Worm (Caenorhabditis elegans) whole organism, L3 larva: ENCODE data around the gene C17A2.7.
A peak's percentile ranks its signal among the peaks of the same experiment; 100 is the strongest.

Source experiments
- R02D3.7 ChIP-seq: fragments of 150-350 bp; optimal IDR thresholded peaks from 2 replicates; lab custom pipeline; 2014; ENCODE audit warnings: missing biosample characterization, missing genetic modification characterization
- ZK546.5 ChIP-seq: sonication (generic microtip); optimal IDR thresholded peaks from 2 replicates; lab custom pipeline; 2017; ENCODE audit warnings: missing biosample characterization, missing genetic modification characterization
- aly-2 ChIP-seq: fragments of 150-350 bp; optimal IDR thresholded peaks from 2 replicates; lab custom pipeline; 2014; ENCODE audit warnings: missing biosample characterization, missing genetic modification characterization
- ama-1 ChIP-seq: fragments of 150-350 bp; optimal IDR thresholded peaks from 2 replicates; lab custom pipeline; 2018
- ceh-16 ChIP-seq: sonication (generic microtip); optimal IDR thresholded peaks from 2 replicates; lab custom pipeline; 2017; ENCODE audit warnings: missing biosample characterization, missing genetic modification characterization
- ceh-28 ChIP-seq: fragments of 150-350 bp; optimal IDR thresholded peaks from 2 replicates; lab custom pipeline; 2014; ENCODE audit warnings: missing biosample characterization, missing genetic modification reagents, missing genetic modification characterization
- ceh-82 ChIP-seq: fragments of 150-350 bp; optimal IDR thresholded peaks from 2 replicates; lab custom pipeline; 2014; ENCODE audit warnings: missing biosample characterization, missing genetic modification characterization
- ceh-9 ChIP-seq: sonication (generic microtip); optimal IDR thresholded peaks from 2 replicates; lab custom pipeline; 2018; ENCODE audit warnings: missing biosample characterization, missing genetic modification characterization
- daf-12 ChIP-seq: fragments of 150-350 bp; optimal IDR thresholded peaks from 2 replicates; lab custom pipeline; 2014; ENCODE audit warnings: missing biosample characterization, missing genetic modification reagents, missing genetic modification characterization
- egl-27 ChIP-seq: sonication (generic microtip); optimal IDR thresholded peaks from 4 replicates; lab custom pipeline; 2017; ENCODE audit warnings: missing biosample characterization, missing genetic modification reagents, missing genetic modification characterization
- egl-5 ChIP-seq: fragments of 150-350 bp; optimal IDR thresholded peaks from 2 replicates; lab custom pipeline; 2017; ENCODE audit warnings: missing biosample characterization, missing genetic modification reagents, missing genetic modification characterization, inconsistent platforms
- elt-1 ChIP-seq: fragments of 150-350 bp; optimal IDR thresholded peaks from 2 replicates; lab custom pipeline; 2014; ENCODE audit warnings: missing biosample characterization, missing genetic modification characterization
- elt-2 ChIP-seq: sonication (generic microtip); optimal IDR thresholded peaks from 2 replicates; lab custom pipeline; 2016; ENCODE audit warnings: missing genetic modification reagents, mild to moderate bottlenecking, missing genetic modification characterization, missing compliant biosample characterization
- elt-3 ChIP-seq, 3 experiments: fragments of 150-350 bp in 1 of 3; sonication (generic microtip) in 2 of 3; optimal IDR thresholded peaks; 2 replicates in 2 of 3; 4 replicates in 1 of 3; lab custom pipeline; 2014 to 2017; ENCODE audit warnings: missing biosample characterization in 3 of 3, missing genetic modification characterization in 3 of 3
- eor-1 ChIP-seq, 2 experiments: fragments of 150-350 bp; optimal IDR thresholded peaks; 2 replicates each; lab custom pipeline; 2014 to 2018; ENCODE audit warnings: missing biosample characterization in 2 of 2, missing genetic modification characterization in 2 of 2
- fkh-10 ChIP-seq: sonication (generic microtip); optimal IDR thresholded peaks from 2 replicates; lab custom pipeline; 2017; ENCODE audit warnings: missing biosample characterization, missing genetic modification reagents, missing genetic modification characterization
- fkh-2 ChIP-seq: fragments of 150-350 bp; optimal IDR thresholded peaks from 2 replicates; lab custom pipeline; 2014; ENCODE audit warnings: missing biosample characterization, missing genetic modification reagents, missing genetic modification characterization
- fos-1 ChIP-seq: fragments of 150-350 bp; optimal IDR thresholded peaks from 2 replicates; lab custom pipeline; 2014; ENCODE audit warnings: missing biosample characterization, missing genetic modification characterization
- hmg-11 ChIP-seq: sonication (generic microtip); optimal IDR thresholded peaks from 2 replicates; lab custom pipeline; 2016; ENCODE audit warnings: missing genetic modification characterization, missing compliant biosample characterization
- jun-1 ChIP-seq: fragments of 150-350 bp; optimal IDR thresholded peaks from 2 replicates; lab custom pipeline; 2014; ENCODE audit warnings: missing biosample characterization, missing genetic modification reagents, missing genetic modification characterization
- lin-15B ChIP-seq: fragments of 150-350 bp; optimal IDR thresholded peaks from 2 replicates; lab custom pipeline; 2014; ENCODE audit warnings: missing biosample characterization, missing genetic modification characterization
- lin-39 ChIP-seq: fragments of 150-350 bp; optimal IDR thresholded peaks from 2 replicates; lab custom pipeline; 2018; ENCODE audit warnings: missing biosample characterization, missing genetic modification reagents, missing genetic modification characterization
- lsy-12 ChIP-seq: sonication (generic microtip); optimal IDR thresholded peaks from 2 replicates; lab custom pipeline; 2016; ENCODE audit warnings: mild to moderate bottlenecking, missing genetic modification characterization, missing compliant biosample characterization
- mdl-1 ChIP-seq: fragments of 150-350 bp; optimal IDR thresholded peaks from 2 replicates; lab custom pipeline; 2014; ENCODE audit warnings: missing biosample characterization, missing genetic modification characterization
- mml-1 ChIP-seq: fragments of 150-350 bp; sonication (generic microtip); optimal IDR thresholded peaks from 3 replicates; lab custom pipeline; 2014; ENCODE audit warnings: missing biosample characterization, missing genetic modification characterization
- nfya-1 ChIP-seq: sonication (generic microtip); optimal IDR thresholded peaks from 2 replicates; lab custom pipeline; 2017; ENCODE audit warnings: missing genetic modification characterization, mild to moderate bottlenecking, missing compliant biosample characterization, antibody characterized with exemption, moderate library complexity; ENCODE audit not compliant: insufficient read depth
- nhr-11 ChIP-seq: fragments of 150-350 bp; optimal IDR thresholded peaks from 2 replicates; lab custom pipeline; 2014; ENCODE audit warnings: missing biosample characterization, missing genetic modification characterization
- nhr-12 ChIP-seq: fragments of 150-350 bp; optimal IDR thresholded peaks from 2 replicates; lab custom pipeline; 2014; ENCODE audit warnings: missing biosample characterization, missing genetic modification characterization
- nhr-23 ChIP-seq: fragments of 150-350 bp; optimal IDR thresholded peaks from 2 replicates; lab custom pipeline; 2014; ENCODE audit warnings: missing biosample characterization, missing genetic modification reagents, missing genetic modification characterization
- nhr-237 ChIP-seq: fragments of 150-350 bp; optimal IDR thresholded peaks from 2 replicates; lab custom pipeline; 2014; ENCODE audit warnings: missing biosample characterization, missing genetic modification characterization
- nhr-25 ChIP-seq: sonication (generic microtip); optimal IDR thresholded peaks from 2 replicates; lab custom pipeline; 2017; ENCODE audit warnings: missing biosample characterization, missing genetic modification characterization
- nhr-28 ChIP-seq: fragments of 150-350 bp; optimal IDR thresholded peaks from 2 replicates; lab custom pipeline; 2014; ENCODE audit warnings: missing biosample characterization, missing genetic modification characterization
- nhr-43 ChIP-seq: sonication (generic microtip); optimal IDR thresholded peaks from 2 replicates; lab custom pipeline; 2016; ENCODE audit warnings: mild to moderate bottlenecking, missing genetic modification characterization, missing compliant biosample characterization; ENCODE audit not compliant: poor library complexity, severe bottlenecking
- nhr-67 ChIP-seq: fragments of 150-350 bp; optimal IDR thresholded peaks from 2 replicates; lab custom pipeline; 2014; ENCODE audit warnings: missing biosample characterization, missing genetic modification characterization
- nhr-76 ChIP-seq: fragments of 150-350 bp; sonication (generic microtip); optimal IDR thresholded peaks from 5 replicates; lab custom pipeline; 2014; ENCODE audit warnings: missing biosample characterization, missing genetic modification characterization
- nhr-77 ChIP-seq: fragments of 150-350 bp; optimal IDR thresholded peaks from 2 replicates; lab custom pipeline; 2014; ENCODE audit warnings: missing biosample characterization, missing genetic modification characterization
- pha-4 ChIP-seq: fragments of 150-350 bp; optimal IDR thresholded peaks from 2 replicates; lab custom pipeline; 2014; ENCODE audit warnings: missing biosample characterization, missing genetic modification reagents, missing genetic modification characterization
- pqm-1 ChIP-seq: fragments of 150-350 bp; optimal IDR thresholded peaks from 2 replicates; lab custom pipeline; 2017; ENCODE audit warnings: missing biosample characterization, missing genetic modification characterization, inconsistent platforms
- sea-2 ChIP-seq: fragments of 150-350 bp; sonication (generic microtip); optimal IDR thresholded peaks from 4 replicates; lab custom pipeline; 2014; ENCODE audit warnings: missing biosample characterization, missing genetic modification reagents, missing genetic modification characterization
- skn-1 ChIP-seq: fragments of 150-350 bp; optimal IDR thresholded peaks from 2 replicates; lab custom pipeline; 2014; ENCODE audit warnings: missing biosample characterization, missing genetic modification characterization
- snpc-4 ChIP-seq: fragments of 150-350 bp; optimal IDR thresholded peaks from 2 replicates; lab custom pipeline; 2014; ENCODE audit warnings: missing biosample characterization, missing genetic modification characterization
- tbx-2 ChIP-seq: sonication (generic microtip); optimal IDR thresholded peaks from 2 replicates; lab custom pipeline; 2016; ENCODE audit warnings: mild to moderate bottlenecking, missing genetic modification characterization, missing compliant biosample characterization
- unc-39 ChIP-seq: sonication (generic microtip); optimal IDR thresholded peaks from 4 replicates; lab custom pipeline; 2017; ENCODE audit warnings: missing biosample characterization, missing genetic modification characterization
- unc-62 ChIP-seq: fragments of 150-350 bp; sonication (generic microtip); optimal IDR thresholded peaks from 4 replicates; lab custom pipeline; 2014; ENCODE audit warnings: missing biosample characterization, missing genetic modification reagents, missing genetic modification characterization
- zag-1 ChIP-seq: fragments of 150-350 bp; optimal IDR thresholded peaks from 2 replicates; lab custom pipeline; 2014; ENCODE audit warnings: missing biosample characterization, missing genetic modification characterization
- ztf-11 ChIP-seq: fragments of 150-350 bp; optimal IDR thresholded peaks from 2 replicates; lab custom pipeline; 2014; ENCODE audit warnings: missing biosample characterization, missing genetic modification characterization
- ztf-4 ChIP-seq: fragments of 150-350 bp; optimal IDR thresholded peaks from 2 replicates; lab custom pipeline; 2014; ENCODE audit warnings: missing biosample characterization, missing genetic modification characterization

C17A2.7 gene

ce11 chrII:3811816-3812332 lies 31.3 kb downstream of the C17A2.7 start, which contains the start of gene lido-15:
Gene lido-15, plus strand, starts transcription at chrII:3812282.
- TF ChIP-seq ztf-11 (tag; lab: Kevin White, UChicago) = no peak
- TF ChIP-seq pha-4 = peak; percentile 48

ce11 chrII:3810550-3810949 lies 32.7 kb downstream of the C17A2.7 start:
- TF ChIP-seq sea-2 (GFP tag; lab: Kevin White, UChicago) (no peak), elt-2 (tag; lab: Kevin White, UChicago) (peak; percentile 78), hmg-11 (tag; lab: Kevin White, UChicago) (peak; percentile 57), nhr-23 (tag; lab: Kevin White, UChicago) (peak; percentile 33), ZK546.5 (tag; lab: Kevin White, UChicago) (no peak), nhr-11 (tag; lab: Kevin White, UChicago) (no peak), ceh-9 (tag; lab: Kevin White, UChicago) (no peak), elt-3 (tag; optimal IDR thresholded peaks at IDR 0.05; lab: Kevin White, UChicago) (no peak), nhr-76 (tag; lab: Kevin White, UChicago) (no peak), ceh-28 (tag; lab: Kevin White, UChicago) (no peak), fkh-10 (GFP tag; lab: Kevin White, UChicago) (no peak), aly-2 (no peak), nhr-43 (no peak), jun-1 (no peak), lsy-12 (tag; lab: Kevin White, UChicago) (no peak), nhr-12 (no peak), unc-39 (tag; lab: Kevin White, UChicago) (no peak), mdl-1 (tag; lab: Kevin White, UChicago) (no peak), ama-1 (no peak), egl-5 (tag; lab: Kevin White, UChicago) (peak; percentile 7), ztf-11 (tag; lab: Kevin White, UChicago) (no peak), egl-27 (tag; lab: Kevin White, UChicago) (no peak), nhr-28 (tag; lab: Kevin White, UChicago) (no peak), lin-15B (tag; lab: Kevin White, UChicago) (peak; percentile 2), zag-1 (no peak), mml-1 (tag; lab: Kevin White, UChicago) (no peak), pha-4 (peak; percentile 75), R02D3.7 (tag; lab: Kevin White, UChicago) (peak; percentile 39), lin-39 (tag; lab: Kevin White, UChicago) (peak; percentile 73), daf-12 (no peak), tbx-2 (tag; lab: Kevin White, UChicago) (no peak), unc-62 (GFP tag; lab: Kevin White, UChicago) (no peak), nhr-237 (no peak), snpc-4 (tag; lab: Kevin White, UChicago) (peak; percentile 40), eor-1 (tag; optimal IDR thresholded peaks at IDR 0.05; lab: Kevin White, UChicago) (no peak), pqm-1 (peak; percentile 24), ztf-4 (no peak), ceh-16 (tag; lab: Kevin White, UChicago) (no peak), nhr-67 (tag; lab: Kevin White, UChicago) (no peak), ceh-82 (tag; lab: Kevin White, UChicago) (no peak), nhr-25 (tag; lab: Kevin White, UChicago) (peak; percentile 14), fkh-2 (no peak), nhr-77 (no peak), fos-1 (no peak), elt-1 (tag; lab: Kevin White, UChicago) (no peak), nfya-1 (tag; lab: Kevin White, UChicago) (peak; percentile 53), skn-1 (tag; lab: Kevin White, UChicago) (no peak)
